Worm (Caenorhabditis elegans) whole organism, young adult: ENCODE results near the gene D2045.5.

Source experiments
- B0336.3 ChIP-seq: fragments of 200-800 bp; sonication (Bioruptor generic); IDR thresholded peaks from 2 replicates; pipeline ENCODE4 v1.3.6; 2022; ENCODE audit warnings: missing genetic modification characterization, missing compliant biosample characterization
- C06A6.2 ChIP-seq: fragments of 200-800 bp; sonication (Bioruptor generic); conservative IDR thresholded peaks from 2 replicates; pipeline ENCODE4 v1.3.6; 2022; ENCODE audit warnings: missing genetic modification characterization, missing compliant biosample characterization
- C17E4.6 ChIP-seq: fragments of 200-800 bp; sonication (Bioruptor generic); IDR thresholded peaks from 2 replicates; pipeline ENCODE4 v1.3.6; 2022; ENCODE audit warnings: missing genetic modification reagents, missing genetic modification characterization, missing compliant biosample characterization
- D2030.7 ChIP-seq: fragments of 200-800 bp; sonication (Bioruptor generic); IDR thresholded peaks from 2 replicates; pipeline ENCODE4 v1.3.6; 2022; ENCODE audit warnings: missing genetic modification reagents, missing genetic modification characterization, missing compliant biosample characterization
- F10E7.11 ChIP-seq: sonication (generic microtip); optimal IDR thresholded peaks from 2 replicates; lab custom pipeline; 2017; ENCODE audit warnings: mild to moderate bottlenecking, missing genetic modification characterization, moderate library complexity, missing compliant biosample characterization
- F22D6.2 ChIP-seq: sonication (generic microtip); optimal IDR thresholded peaks from 2 replicates; lab custom pipeline; 2016; ENCODE audit warnings: mild to moderate bottlenecking, missing genetic modification characterization, missing compliant biosample characterization
- F23B12.7 ChIP-seq: sonication (generic microtip); optimal IDR thresholded peaks from 2 replicates; lab custom pipeline; 2017; ENCODE audit warnings: missing genetic modification characterization, mild to moderate bottlenecking, missing compliant biosample characterization, antibody characterized with exemption, moderate library complexity; ENCODE audit not compliant: insufficient read depth
- F52B5.7 ChIP-seq: sonication (generic microtip); optimal IDR thresholded peaks from 2 replicates; lab custom pipeline; 2016; ENCODE audit warnings: mild to moderate bottlenecking, missing genetic modification characterization, missing compliant biosample characterization
- F55B11.4 ChIP-seq: sonication (generic microtip); optimal IDR thresholded peaks from 2 replicates; lab custom pipeline; 2016; ENCODE audit warnings: missing compliant biosample characterization, missing genetic modification characterization, borderline replicate concordance; ENCODE audit not compliant: insufficient read depth
- F57A8.1 ChIP-seq: fragments of 200-800 bp; sonication (Bioruptor generic); optimal IDR thresholded peaks from 2 replicates; lab custom pipeline; 2018; ENCODE audit warnings: mild to moderate bottlenecking, missing genetic modification characterization, moderate library complexity, missing compliant biosample characterization
- F57C9.4 ChIP-seq: sonication (generic microtip); optimal IDR thresholded peaks from 2 replicates; lab custom pipeline; 2017; ENCODE audit warnings: mild to moderate bottlenecking, missing genetic modification characterization, missing compliant biosample characterization
- T07F8.4 ChIP-seq: sonication (generic microtip); optimal IDR thresholded peaks from 2 replicates; lab custom pipeline; 2016; ENCODE audit warnings: mild to moderate bottlenecking, missing genetic modification characterization, moderate library complexity, missing compliant biosample characterization
- T26A5.8 ChIP-seq: sonication (generic microtip); optimal IDR thresholded peaks from 2 replicates; lab custom pipeline; 2016; ENCODE audit warnings: missing genetic modification characterization, missing compliant biosample characterization
- Y53F4B.3 ChIP-seq: fragments of 200-800 bp; sonication (Bioruptor generic); IDR thresholded peaks from 2 replicates; pipeline ENCODE4 v1.3.6; 2022; ENCODE audit warnings: missing genetic modification reagents, missing genetic modification characterization, missing compliant biosample characterization
- Y53G8AR.9 ChIP-seq: fragments of 200-800 bp; sonication (Bioruptor generic); conservative IDR thresholded peaks from 2 replicates; pipeline ENCODE4 v1.3.6; 2022; ENCODE audit warnings: missing genetic modification reagents, missing genetic modification characterization, missing compliant biosample characterization
- Y95B8A.8 ChIP-seq: fragments of 200-800 bp; sonication (Bioruptor generic); IDR thresholded peaks from 2 replicates; pipeline ENCODE4 v1.3.6; 2022; ENCODE audit warnings: missing genetic modification reagents, missing genetic modification characterization, missing compliant biosample characterization
- aptf-3 ChIP-seq: fragments of 200-800 bp; sonication (Bioruptor generic); IDR thresholded peaks from 2 replicates; pipeline ENCODE4 v1.3.6; 2022; ENCODE audit warnings: missing genetic modification characterization, missing compliant biosample characterization
- attf-3 ChIP-seq: fragments of 200-800 bp; sonication (Bioruptor generic); conservative IDR thresholded peaks from 2 replicates; pipeline ENCODE4 v1.3.6; 2022; ENCODE audit warnings: missing genetic modification reagents, missing genetic modification characterization, missing compliant biosample characterization
- attf-5 ChIP-seq: fragments of 200-800 bp; sonication (Bioruptor generic); optimal IDR thresholded peaks from 2 replicates; lab custom pipeline; 2018; ENCODE audit warnings: mild to moderate bottlenecking, missing genetic modification characterization, missing compliant biosample characterization
- attf-6 ChIP-seq: fragments of 200-800 bp; sonication (Bioruptor generic); IDR thresholded peaks from 2 replicates; pipeline ENCODE4 v1.3.6; 2022; ENCODE audit warnings: missing genetic modification reagents, missing genetic modification characterization, missing compliant biosample characterization
- cebp-2 ChIP-seq: fragments of 200-800 bp; sonication (Bioruptor generic); IDR thresholded peaks from 2 replicates; pipeline ENCODE4 v1.3.6; 2022; ENCODE audit warnings: missing genetic modification characterization, missing compliant biosample characterization
- ceh-40 ChIP-seq: fragments of 200-800 bp; sonication (Bioruptor generic); IDR thresholded peaks from 2 replicates; pipeline ENCODE4 v1.3.6; 2022; ENCODE audit warnings: missing genetic modification characterization, missing compliant biosample characterization
- dox-1 ChIP-seq: fragments of 200-800 bp; sonication (Bioruptor generic); IDR thresholded peaks from 2 replicates; pipeline ENCODE4 v1.3.6; 2022; ENCODE audit warnings: missing genetic modification reagents, missing genetic modification characterization, missing compliant biosample characterization
- dpl-1 ChIP-seq: fragments of 150-350 bp; optimal IDR thresholded peaks from 2 replicates; lab custom pipeline; 2014; ENCODE audit warnings: missing biosample characterization, missing genetic modification reagents, missing genetic modification characterization
- efl-1 ChIP-seq: fragments of 150-350 bp; optimal IDR thresholded peaks from 2 replicates; lab custom pipeline; 2014; ENCODE audit warnings: missing biosample characterization, missing genetic modification reagents, missing genetic modification characterization
- egl-44 ChIP-seq: fragments of 200-800 bp; sonication (Bioruptor generic); IDR thresholded peaks from 2 replicates; pipeline ENCODE4 v1.3.6; 2022; ENCODE audit warnings: missing genetic modification reagents, missing genetic modification characterization, missing compliant biosample characterization
- ekl-4 ChIP-seq: fragments of 200-800 bp; sonication (Bioruptor generic); IDR thresholded peaks from 2 replicates; pipeline ENCODE4 v1.3.6; 2022; ENCODE audit warnings: missing genetic modification reagents, missing genetic modification characterization, missing compliant biosample characterization
- fkh-3 ChIP-seq: sonication (generic microtip); optimal IDR thresholded peaks from 2 replicates; lab custom pipeline; 2016; ENCODE audit warnings: mild to moderate bottlenecking, missing genetic modification characterization, missing compliant biosample characterization
- hlh-12 ChIP-seq: sonication (generic microtip); optimal IDR thresholded peaks from 2 replicates; lab custom pipeline; 2016; ENCODE audit warnings: missing genetic modification characterization, missing compliant biosample characterization
- hmg-20 ChIP-seq: fragments of 200-800 bp; sonication (Bioruptor generic); IDR thresholded peaks from 2 replicates; pipeline ENCODE4 v1.3.6; 2022; ENCODE audit warnings: missing genetic modification reagents, missing genetic modification characterization, missing compliant biosample characterization
- hsf-1 ChIP-seq: fragments of 200-800 bp; sonication (Bioruptor generic); IDR thresholded peaks from 2 replicates; pipeline ENCODE4 v1.3.6; 2022; ENCODE audit warnings: missing genetic modification reagents, missing genetic modification characterization, missing compliant biosample characterization
- lag-1 ChIP-seq: fragments of 200-800 bp; sonication (Bioruptor generic); IDR thresholded peaks from 2 replicates; pipeline ENCODE4 v1.3.6; 2022; ENCODE audit warnings: missing genetic modification reagents, missing genetic modification characterization, missing compliant biosample characterization
- lin-54 ChIP-seq: fragments of 200-800 bp; sonication (Bioruptor generic); optimal IDR thresholded peaks from 2 replicates; lab custom pipeline; 2018; ENCODE audit warnings: mild to moderate bottlenecking, missing genetic modification characterization, missing compliant biosample characterization
- lir-1 ChIP-seq: fragments of 200-800 bp; sonication (Bioruptor generic); conservative IDR thresholded peaks from 2 replicates; pipeline ENCODE4 v1.3.6; 2022; ENCODE audit warnings: missing genetic modification reagents, missing genetic modification characterization, missing compliant biosample characterization
- lsy-27 ChIP-seq: sonication (generic microtip); optimal IDR thresholded peaks from 2 replicates; lab custom pipeline; 2017; ENCODE audit warnings: missing genetic modification characterization, mild to moderate bottlenecking, missing compliant biosample characterization, antibody characterized with exemption, missing genotype, borderline replicate concordance; ENCODE audit not compliant: insufficient read depth
- madf-10 ChIP-seq: sonication (generic microtip); optimal IDR thresholded peaks from 2 replicates; lab custom pipeline; 2016; ENCODE audit warnings: mild to moderate bottlenecking, missing genetic modification characterization, missing compliant biosample characterization
- mcd-1 ChIP-seq: fragments of 200-800 bp; sonication (Bioruptor generic); IDR thresholded peaks from 2 replicates; pipeline ENCODE4 v1.3.6; 2022; ENCODE audit warnings: missing genetic modification reagents, missing genetic modification characterization, missing compliant biosample characterization
- mes-4 ChIP-seq: sonication (generic microtip); optimal IDR thresholded peaks from 2 replicates; lab custom pipeline; 2016; ENCODE audit warnings: missing genotype, missing genetic modification characterization, missing compliant biosample characterization
- nfya-2 ChIP-seq: fragments of 200-800 bp; sonication (Bioruptor generic); IDR thresholded peaks from 2 replicates; pipeline ENCODE4 v1.3.6; 2022; ENCODE audit warnings: missing genetic modification reagents, missing genetic modification characterization, missing compliant biosample characterization
- nfyb-1 ChIP-seq: fragments of 200-800 bp; sonication (Bioruptor generic); IDR thresholded peaks from 2 replicates; pipeline ENCODE4 v1.3.6; 2022; ENCODE audit warnings: missing genetic modification reagents, missing genetic modification characterization, missing compliant biosample characterization
- repo-1 ChIP-seq: sonication (generic microtip); optimal IDR thresholded peaks from 2 replicates; lab custom pipeline; 2017; ENCODE audit warnings: mild to moderate bottlenecking, missing genetic modification characterization, missing compliant biosample characterization
- rpc-1 ChIP-seq, 2 experiments: fragments of 150-350 bp in 1 of 2; sonication (generic microtip) in 1 of 2; optimal IDR thresholded peaks; 2 replicates each; lab custom pipeline; 2014 to 2018; ENCODE audit warnings: missing biosample characterization in 1 of 2, missing genetic modification characterization in 1 of 2, missing genetic modification reagents in 1 of 2, missing genotype in 1 of 2
- sea-2 ChIP-seq: fragments of 200-800 bp; sonication (Bioruptor generic); IDR thresholded peaks from 2 replicates; pipeline ENCODE4 v1.3.6; 2022; ENCODE audit warnings: missing genetic modification characterization, missing compliant biosample characterization
- snpc-4 ChIP-seq, 5 experiments: fragments of 150-350 bp in 1 of 5; sonication (generic microtip) in 4 of 5; optimal IDR thresholded peaks; 2 replicates each; lab custom pipeline; 2014 to 2018; ENCODE audit warnings: missing genetic modification characterization in 5 of 5, missing biosample characterization in 3 of 5, antibody characterized with exemption in 2 of 5, mild to moderate bottlenecking in 2 of 5, missing compliant biosample characterization in 2 of 5, missing genotype in 2 of 5, moderate library complexity in 2 of 5, missing genetic modification reagents in 1 of 5
- tbp1 ChIP-seq: fragments of 200-800 bp; sonication (Bioruptor generic); optimal IDR thresholded peaks from 2 replicates; lab custom pipeline; 2018; ENCODE audit warnings: mild to moderate bottlenecking, missing genetic modification characterization, missing compliant biosample characterization
- tlf-1 ChIP-seq: fragments of 200-800 bp; sonication (Bioruptor generic); optimal IDR thresholded peaks from 2 replicates; lab custom pipeline; 2018; ENCODE audit warnings: mild to moderate bottlenecking, missing genetic modification characterization, missing compliant biosample characterization
- zfh-2 ChIP-seq: fragments of 200-800 bp; sonication (Bioruptor generic); conservative IDR thresholded peaks from 2 replicates; pipeline ENCODE4 v1.3.6; 2022; ENCODE audit warnings: missing genetic modification reagents, missing genetic modification characterization, missing compliant biosample characterization
- ztf-28 ChIP-seq: fragments of 200-800 bp; sonication (Bioruptor generic); IDR thresholded peaks from 2 replicates; pipeline ENCODE4 v1.3.6; 2022; ENCODE audit warnings: missing genetic modification reagents, missing genetic modification characterization, missing compliant biosample characterization
- ztf-3 ChIP-seq: fragments of 200-800 bp; sonication (Bioruptor generic); optimal IDR thresholded peaks from 2 replicates; lab custom pipeline; 2018; ENCODE audit warnings: mild to moderate bottlenecking, missing genetic modification characterization, missing compliant biosample characterization

D2045.5 gene

DNA sequence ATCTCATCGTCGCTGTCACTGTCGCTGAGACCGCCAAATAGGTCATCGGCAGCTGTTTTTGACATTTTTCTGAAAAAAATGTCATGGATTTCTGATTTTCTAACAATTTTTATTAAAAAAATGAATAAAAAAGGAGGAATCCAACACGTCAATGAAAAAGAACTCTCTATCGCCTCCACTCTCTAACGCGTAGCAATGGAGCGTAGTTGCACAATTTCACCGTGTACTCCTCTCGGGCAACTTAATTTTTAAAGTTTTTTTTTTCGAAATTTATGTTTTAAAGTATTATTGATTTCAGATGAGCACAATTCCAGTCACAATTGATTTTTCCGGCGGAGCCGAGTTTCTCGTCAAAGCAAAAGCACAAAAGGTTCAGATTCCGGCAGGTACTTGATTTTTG lies 35.8 kb upstream of the D2045.5 start, which contains the start of the genes taf-11.3 and urm-1 (continued):
- TF ChIP-seq F10E7.11 (tag; lab: Kevin White, UChicago), result no peak
- TF ChIP-seq rpc-1 (optimal IDR thresholded peaks at IDR 0.05; lab: Kevin White, UChicago), result no peak
- TF ChIP-seq rpc-1 (tag; optimal IDR thresholded peaks at IDR 0.05; lab: Kevin White, UChicago), result no peak
- no peak for TF ChIP-seq F57C9.4 (tag; lab: Kevin White, UChicago)
- no peak for TF ChIP-seq repo-1
- TF ChIP-seq hsf-1 (GFP tag; lab: Robert Waterston, UW), result no peak
- TF ChIP-seq zfh-2, result no peak
- TF ChIP-seq sea-2, result no peak
- TF ChIP-seq egl-44 (GFP tag; lab: Robert Waterston, UW), result no peak
- TF ChIP-seq nfyb-1 (GFP tag; lab: Robert Waterston, UW), result no peak
- no peak; the same call in 1 of the 2 replicates for TF ChIP-seq D2030.7
- no peak for TF ChIP-seq C17E4.6 (GFP tag; lab: Robert Waterston, UW)
- peak; percentile 60 for TF ChIP-seq dpl-1 (GFP tag; lab: Kevin White, UChicago)
- TF ChIP-seq nfya-2 (GFP tag; lab: Robert Waterston, UW), result no peak
- TF ChIP-seq F55B11.4, result no peak
- peak; percentile 49 for TF ChIP-seq lin-54 (GFP tag; lab: Kevin White, UChicago)
- no peak for TF ChIP-seq F57A8.1 (GFP tag; lab: Kevin White, UChicago)
- no peak; the same call in 1 of the 2 replicates for TF ChIP-seq dox-1
- no peak for TF ChIP-seq lir-1 (GFP tag; lab: Robert Waterston, UW)
- no peak for TF ChIP-seq Y53G8AR.9
- no peak for TF ChIP-seq madf-10 (tag; lab: Kevin White, UChicago)
- TF ChIP-seq C06A6.2 (GFP tag; lab: Robert Waterston, UW), result no peak
- no peak for TF ChIP-seq lag-1 (GFP tag; lab: Robert Waterston, UW)
- peak; percentile 50 for TF ChIP-seq efl-1 (GFP tag; lab: Kevin White, UChicago)
- TF ChIP-seq tbp1, result peak; percentile 35
- no peak for TF ChIP-seq lsy-27 (tag; lab: Kevin White, UChicago)
- TF ChIP-seq fkh-3 (tag; lab: Kevin White, UChicago), result no peak
- no peak for TF ChIP-seq hlh-12 (tag; lab: Kevin White, UChicago)
- TF ChIP-seq T26A5.8 (tag; lab: Kevin White, UChicago), result no peak
- no peak for TF ChIP-seq aptf-3
- TF ChIP-seq mes-4, result no peak
- TF ChIP-seq attf-6, result no peak
- TF ChIP-seq F23B12.7 (tag; lab: Kevin White, UChicago), result peak; percentile 16
- no peak for TF ChIP-seq Y95B8A.8 (GFP tag; lab: Robert Waterston, UW)
- TF ChIP-seq F22D6.2, result no peak
- TF ChIP-seq B0336.3, result no peak
- TF ChIP-seq hmg-20 (GFP tag; lab: Robert Waterston, UW), result no peak
- no peak for TF ChIP-seq snpc-4 (GFP tag; optimal IDR thresholded peaks at IDR 0.05; lab: Kevin White, UChicago)
- TF ChIP-seq snpc-4 (tag; optimal IDR thresholded peaks at IDR 0.05; lab: Kevin White, UChicago), result peak in 2 of 4 experiments; percentile 11 to 69
- TF ChIP-seq attf-3 (GFP tag; lab: Robert Waterston, UW), result no peak
- TF ChIP-seq ztf-28 (GFP tag; lab: Robert Waterston, UW), result no peak
- TF ChIP-seq mcd-1, result peak; percentile 92
- TF ChIP-seq T07F8.4 (tag; lab: Kevin White, UChicago), result no peak
- TF ChIP-seq ekl-4 (GFP tag; lab: Robert Waterston, UW), result no peak
- no peak for TF ChIP-seq Y53F4B.3 (GFP tag; lab: Robert Waterston, UW)
- no peak for TF ChIP-seq cebp-2 (GFP tag; lab: Robert Waterston, UW)
- TF ChIP-seq F52B5.7 (tag; lab: Kevin White, UChicago), result no peak
- no peak for TF ChIP-seq ztf-3 (GFP tag; lab: Kevin White, UChicago)
- no peak for TF ChIP-seq ceh-40
- TF ChIP-seq tlf-1 (GFP tag; lab: Kevin White, UChicago), result no peak
- peak; percentile 55 for TF ChIP-seq attf-5 (GFP tag; lab: Kevin White, UChicago)
